Worm (Caenorhabditis elegans): ENCODE measurements around the gene F26F4.5.

Gene F26F4.5

ce11 chrIII:4895313-4895712 is 4.3 kb upstream of the F26F4.5 start:
- TF ChIP-seq ces-1 (GFP tag; optimal IDR thresholded peaks at IDR 0.05), result no peak
- no peak for TF ChIP-seq M03D4.4 (tag; optimal IDR thresholded peaks at IDR 0.05)
- TF ChIP-seq lin-13 (tag; optimal IDR thresholded peaks at IDR 0.05), result no peak
- no peak for TF ChIP-seq sem-2 (GFP tag; optimal IDR thresholded peaks at IDR 0.05)
- TF ChIP-seq lin-32 (GFP tag; optimal IDR thresholded peaks at IDR 0.05), result no peak
- TF ChIP-seq elt-3 (tag; optimal IDR thresholded peaks at IDR 0.05), result no peak

ce11 chrIII:4893540-4893939 is 2.5 kb upstream of the F26F4.5 start, which contains the start of gene F26F4.6:
Gene F26F4.6 (minus strand): TSS chrIII:4893640.
- no peak for TF ChIP-seq ham-2 (GFP tag; optimal IDR thresholded peaks at IDR 0.05)
- TF ChIP-seq mep-1 (tag; optimal IDR thresholded peaks at IDR 0.05), result no peak
- no peak for TF ChIP-seq ceh-83 (GFP tag; optimal IDR thresholded peaks at IDR 0.05)
- no peak for TF ChIP-seq zip-8 (tag; optimal IDR thresholded peaks at IDR 0.05)
- TF ChIP-seq unc-62 (GFP tag; optimal IDR thresholded peaks at IDR 0.05), result no peak
- TF ChIP-seq hlh-1 (tag; optimal IDR thresholded peaks at IDR 0.05), result no peak
- TF ChIP-seq flh-1 (GFP tag; optimal IDR thresholded peaks at IDR 0.05), result no peak
- TF ChIP-seq nhr-76 (tag; optimal IDR thresholded peaks at IDR 0.05), result no peak
- TF ChIP-seq unc-120 (tag; optimal IDR thresholded peaks at IDR 0.05; ENCODE audit: poor library complexity, severe bottlenecking), result no peak
- TF ChIP-seq elt-3 (tag; optimal IDR thresholded peaks at IDR 0.05), result no peak
- TF ChIP-seq bed-3 (GFP tag; optimal IDR thresholded peaks at IDR 0.05), result no peak
- TF ChIP-seq cnd-1 (tag; optimal IDR thresholded peaks at IDR 0.05), result no peak
- TF ChIP-seq nhr-2 (tag; optimal IDR thresholded peaks at IDR 0.05), result no peak
- no peak for TF ChIP-seq lsy-2 (tag; optimal IDR thresholded peaks at IDR 0.05)
- no peak for TF ChIP-seq mls-2 (tag; optimal IDR thresholded peaks at IDR 0.05)
- TF ChIP-seq nhr-28 (tag; optimal IDR thresholded peaks at IDR 0.05), result no peak
- TF ChIP-seq ces-1 (GFP tag; optimal IDR thresholded peaks at IDR 0.05), result no peak

- TF ChIP-seq tbx-8 (GFP tag; optimal IDR thresholded peaks at IDR 0.05) (no peak), ceh-39 (tag; optimal IDR thresholded peaks at IDR 0.05) (no peak), M03D4.4 (tag; optimal IDR thresholded peaks at IDR 0.05) (no peak), cnd-1 (tag; optimal IDR thresholded peaks at IDR 0.05) (no peak), nhr-237 (tag; optimal IDR thresholded peaks at IDR 0.05) (no peak)
Measured at ce11 chrIII:4887291-4887690, 3.8 kb downstream of the F26F4.5 start, which contains the start of gene clec-6. Gene clec-6 (minus strand): TSS chrIII:4887444.

ce11 chrIII:4883429-4883828 is 7.6 kb downstream of the F26F4.5 start, which contains the start of gene clec-5:
Gene clec-5 (minus strand): TSS chrIII:4883606.
- TF ChIP-seq unc-39 (tag; optimal IDR thresholded peaks at IDR 0.05), result no peak
- no peak for TF ChIP-seq sem-2 (GFP tag; optimal IDR thresholded peaks at IDR 0.05)
- no peak for TF ChIP-seq M03D4.4 (tag; optimal IDR thresholded peaks at IDR 0.05)
- no peak for TF ChIP-seq nhr-12 (tag; optimal IDR thresholded peaks at IDR 0.05)
- no peak for TF ChIP-seq snpc-4 (tag; optimal IDR thresholded peaks at IDR 0.05)
- no peak for TF ChIP-seq tbx-8 (GFP tag; optimal IDR thresholded peaks at IDR 0.05)
- TF ChIP-seq ceh-43 (GFP tag; optimal IDR thresholded peaks at IDR 0.05), result no peak
- TF ChIP-seq bed-3 (GFP tag; optimal IDR thresholded peaks at IDR 0.05), result no peak

ce11 chrIII:4881955-4882354 is 9.1 kb downstream of the F26F4.5 start:
- TF ChIP-seq zip-8 (tag; optimal IDR thresholded peaks at IDR 0.05) (no peak), mep-1 (tag; optimal IDR thresholded peaks at IDR 0.05) (no peak), blmp-1 (tag; optimal IDR thresholded peaks at IDR 0.05) (no peak), tbx-8 (GFP tag; optimal IDR thresholded peaks at IDR 0.05) (no peak), elt-1 (tag; optimal IDR thresholded peaks at IDR 0.05; ENCODE audit: borderline replicate concordance, insufficient read depth) (no peak), M03D4.4 (tag; optimal IDR thresholded peaks at IDR 0.05) (no peak), nhr-12 (tag; optimal IDR thresholded peaks at IDR 0.05) (no peak), bed-3 (GFP tag; optimal IDR thresholded peaks at IDR 0.05) (no peak), lsy-2 (tag; optimal IDR thresholded peaks at IDR 0.05) (no peak), elt-3 (tag; optimal IDR thresholded peaks at IDR 0.05) (no peak)

- TF ChIP-seq snpc-4 (tag; optimal IDR thresholded peaks at IDR 0.05) (no peak), elt-3 (tag; optimal IDR thresholded peaks at IDR 0.05) (no peak), nhr-237 (tag; optimal IDR thresholded peaks at IDR 0.05) (no peak), cnd-1 (tag; optimal IDR thresholded peaks at IDR 0.05) (no peak), mls-2 (tag; optimal IDR thresholded peaks at IDR 0.05) (no peak), ceh-83 (GFP tag; optimal IDR thresholded peaks at IDR 0.05) (no peak), unc-62 (GFP tag; optimal IDR thresholded peaks at IDR 0.05) (no peak)
Measured at ce11 chrIII:4879445-4879844, 11.6 kb downstream of the F26F4.5 start, which contains the start of gene C35D10.1. Gene C35D10.1 (plus strand): TSS chrIII:4879745.

Data from whole organism, mixed stage, embryonic.